Worm (Caenorhabditis elegans) whole organism, L2 larva: ENCODE results near the gene sra-7.

Experiments
- ZK546.5 ChIP-seq: sonication (generic microtip); optimal IDR thresholded peaks from 2 replicates; lab custom pipeline; 2017; ENCODE audit warnings: missing biosample characterization, missing genetic modification characterization
- aly-2 ChIP-seq: fragments of 150-350 bp; optimal IDR thresholded peaks from 2 replicates; lab custom pipeline; 2014; ENCODE audit warnings: missing biosample characterization, missing genetic modification characterization
- ceh-82 ChIP-seq: fragments of 150-350 bp; optimal IDR thresholded peaks from 2 replicates; lab custom pipeline; 2014; ENCODE audit warnings: missing biosample characterization, missing genetic modification characterization
- elt-3 ChIP-seq: sonication (generic microtip); optimal IDR thresholded peaks from 2 replicates; lab custom pipeline; 2017; ENCODE audit warnings: missing biosample characterization, missing genetic modification characterization
- lin-11 ChIP-seq: fragments of 150-350 bp; sonication (generic microtip); optimal IDR thresholded peaks from 2 replicates; lab custom pipeline; 2014; ENCODE audit warnings: missing biosample characterization, missing genetic modification characterization, inconsistent platforms, mixed read lengths
- lin-13 ChIP-seq: fragments of 150-350 bp; optimal IDR thresholded peaks from 2 replicates; lab custom pipeline; 2014; ENCODE audit warnings: missing biosample characterization, missing genetic modification reagents, missing genetic modification characterization
- lin-39 ChIP-seq: fragments of 150-350 bp; optimal IDR thresholded peaks from 2 replicates; lab custom pipeline; 2014; ENCODE audit warnings: missing biosample characterization, missing genetic modification reagents, missing genetic modification characterization
- mab-5 ChIP-seq: fragments of 150-350 bp; optimal IDR thresholded peaks from 2 replicates; lab custom pipeline; 2014; ENCODE audit warnings: missing biosample characterization, missing genetic modification characterization
- mdl-1 ChIP-seq, 2 experiments: fragments of 150-350 bp in 1 of 2; sonication (generic microtip) in 1 of 2; optimal IDR thresholded peaks; 2 replicates each; lab custom pipeline; 2017; ENCODE audit warnings: missing biosample characterization in 2 of 2, missing genetic modification characterization in 2 of 2
- unc-39 ChIP-seq: fragments of 150-350 bp; optimal IDR thresholded peaks from 2 replicates; lab custom pipeline; 2014; ENCODE audit warnings: missing biosample characterization, missing genetic modification characterization
- unc-55 ChIP-seq: fragments of 150-350 bp; sonication (generic microtip); optimal IDR thresholded peaks from 3 replicates; lab custom pipeline; 2014; ENCODE audit warnings: missing biosample characterization, missing genetic modification reagents, missing genetic modification characterization
- unc-62 ChIP-seq: fragments of 150-350 bp; optimal IDR thresholded peaks from 2 replicates; lab custom pipeline; 2014; ENCODE audit warnings: missing biosample characterization, missing genetic modification reagents, missing genetic modification characterization
- ztf-11 ChIP-seq: sonication (generic microtip); optimal IDR thresholded peaks from 2 replicates; lab custom pipeline; 2017; ENCODE audit warnings: missing biosample characterization, missing genetic modification characterization
- ztf-4 ChIP-seq: fragments of 150-350 bp; optimal IDR thresholded peaks from 2 replicates; lab custom pipeline; 2014; ENCODE audit warnings: missing biosample characterization, missing genetic modification characterization

DNA sequence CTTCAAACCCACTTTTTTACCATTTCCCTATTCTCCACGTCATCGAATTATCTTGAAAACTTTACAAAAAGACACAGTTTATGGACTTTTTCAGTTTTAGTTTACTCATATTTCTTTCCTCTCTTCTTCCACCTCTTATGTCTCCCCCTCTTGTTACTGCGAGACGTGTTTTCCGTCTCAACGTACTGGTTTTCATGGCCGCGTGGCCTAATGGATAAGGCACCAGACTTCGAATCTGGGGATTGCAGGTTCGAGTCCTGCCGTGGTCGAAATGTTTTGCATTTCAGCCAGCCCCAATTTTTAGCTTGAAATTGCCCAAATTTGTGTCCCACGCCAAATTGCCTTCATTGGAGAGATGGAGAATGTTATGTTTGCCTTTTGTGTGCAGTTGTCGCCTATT is 21.6 kb downstream of the sra-7 start:
- TF ChIP-seq lin-11 (peak; percentile 25), elt-3 (tag; lab: Kevin White, UChicago) (no peak), ztf-11 (no peak), mdl-1 (tag; optimal IDR thresholded peaks at IDR 0.05; lab: Kevin White, UChicago) (no peak), unc-39 (tag; lab: Kevin White, UChicago) (no peak), unc-62 (GFP tag; lab: Kevin White, UChicago) (no peak), lin-13 (peak; percentile 17), ztf-4 (tag; lab: Kevin White, UChicago) (no peak), ceh-82 (tag; lab: Kevin White, UChicago) (no peak), lin-39 (no peak), aly-2 (tag; lab: Kevin White, UChicago) (no peak), unc-55 (GFP tag; lab: Kevin White, UChicago) (peak; percentile 37), mab-5 (tag; lab: Kevin White, UChicago) (no peak), ZK546.5 (tag; lab: Kevin White, UChicago) (no peak)
